Fruit fly (Drosophila melanogaster): ENCODE data around the gene CG43246.

The CG43246 gene

DNA sequence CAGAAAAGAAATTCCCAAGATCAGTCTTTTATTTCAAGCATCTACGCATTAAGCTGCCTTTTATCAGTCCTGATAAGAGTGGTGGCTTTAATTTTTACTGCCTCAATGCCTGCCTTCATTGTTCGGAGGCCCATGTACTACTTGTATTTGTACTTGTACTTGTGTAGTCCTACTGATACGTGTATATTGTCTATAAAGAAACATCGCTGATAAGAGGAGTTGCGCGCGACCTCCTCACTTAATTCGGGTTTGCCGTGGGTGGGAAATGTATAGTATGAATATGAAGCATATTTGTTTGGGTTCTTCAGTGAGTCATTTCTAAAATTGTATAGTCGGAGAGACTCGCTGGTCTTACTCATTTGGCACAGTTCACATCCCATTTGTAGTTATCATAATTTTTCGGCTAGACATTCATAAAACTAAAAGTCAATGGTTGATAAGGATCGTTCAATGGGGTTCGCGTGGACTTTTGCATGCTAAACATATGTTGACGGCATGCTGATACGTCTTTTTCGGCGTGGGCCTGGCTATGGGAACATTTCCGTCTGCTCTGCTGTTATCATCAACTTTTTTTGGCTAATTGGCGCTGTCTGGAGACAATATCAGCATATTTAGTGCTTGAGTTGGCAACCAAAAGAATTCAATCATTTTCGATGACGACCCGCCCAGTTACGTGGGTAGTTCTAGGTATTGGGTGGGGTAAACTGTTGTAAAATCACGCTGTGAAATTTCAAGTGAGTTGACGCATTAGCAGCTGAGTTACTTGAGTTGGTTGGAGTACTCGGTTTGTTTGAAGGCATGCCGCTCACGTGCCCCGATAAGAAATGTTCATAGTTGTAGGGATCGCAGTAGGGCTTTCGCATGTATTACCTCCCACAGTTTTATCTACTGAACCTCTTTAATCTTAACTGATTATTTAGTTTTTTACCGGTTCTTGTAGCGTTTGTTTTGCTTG, 11.7 kb downstream of the CG43246 start (continued):
- TF ChIP-seq CG6854 (GFP tag; optimal IDR thresholded peaks at IDR 0.05) (no peak), CG12071 (GFP tag; optimal IDR thresholded peaks at IDR 0.05) (no peak), Med (GFP tag) (peak; percentile 73), chif (GFP tag; optimal IDR thresholded peaks at IDR 0.05) (no peak), H2.0 (GFP tag; IDR thresholded peaks at IDR 0.05) (no peak), en (GFP tag; optimal IDR thresholded peaks at IDR 0.05) (no peak), CG7357 (GFP tag; IDR thresholded peaks at IDR 0.05) (no peak), Aef1 (GFP tag; IDR thresholded peaks at IDR 0.05) (no peak), sens (GFP tag) (no peak), CG32767 (GFP tag; IDR thresholded peaks at IDR 0.05) (no peak), CG31388 (GFP tag; optimal IDR thresholded peaks at IDR 0.05) (no peak), CG3995 (GFP tag; optimal IDR thresholded peaks at IDR 0.05) (no peak), CTCF (GFP tag; optimal IDR thresholded peaks at IDR 0.05) (no peak), grn (GFP tag; optimal IDR thresholded peaks at IDR 0.05) (peak; percentile 40), CG2199 (GFP tag; IDR thresholded peaks at IDR 0.05) (no peak), Pdp1 (GFP tag; optimal IDR thresholded peaks at IDR 0.05) (peak in 1 of 2 experiments; percentile 15), CG9932 (GFP tag; IDR thresholded peaks at IDR 0.05) (no peak), vfl (GFP tag; optimal IDR thresholded peaks at IDR 0.05) (no peak), nerfin-1 (tag; optimal IDR thresholded peaks at IDR 0.05) (no peak), sisA (GFP tag; IDR thresholded peaks at IDR 0.05) (no peak), CG15479 (GFP tag; optimal IDR thresholded peaks at IDR 0.05) (peak; percentile 69), vnd (GFP tag; IDR thresholded peaks at IDR 0.05; ENCODE audit: partially characterized antibody) (no peak), eve (GFP tag; optimal IDR thresholded peaks at IDR 0.05) (peak in 1 of 2 experiments; percentile 49), CG9609 (GFP tag; optimal IDR thresholded peaks at IDR 0.05) (no peak), HHEX (GFP tag; optimal IDR thresholded peaks at IDR 0.05) (no peak), CG11695 (GFP tag; IDR thresholded peaks at IDR 0.05) (no peak), CG34376 (GFP tag; optimal IDR thresholded peaks at IDR 0.05) (peak; percentile 70), CG1024 (GFP tag; IDR thresholded peaks at IDR 0.05) (no peak), hth (optimal IDR thresholded peaks at IDR 0.05) (no peak), Atf6 (GFP tag; IDR thresholded peaks at IDR 0.05) (0 out of 2 replicates have a peak, but pooled peaks have one; percentile 27), cwo (GFP tag; optimal IDR thresholded peaks at IDR 0.05) (peak; percentile 97), sd (tag; optimal IDR thresholded peaks at IDR 0.05) (peak; percentile 82), CG7271 (tag; optimal IDR thresholded peaks at IDR 0.05) (no peak), bab2 (GFP tag; optimal IDR thresholded peaks at IDR 0.05) (no peak), CG1832 (GFP tag; optimal IDR thresholded peaks at IDR 0.05) (no peak), CG17829 (tag; optimal IDR thresholded peaks at IDR 0.05) (no peak), CG8281 (tag; optimal IDR thresholded peaks at IDR 0.05) (no peak), ssp (GFP tag; IDR thresholded peaks at IDR 0.05) (no peak), gro (GFP tag; optimal IDR thresholded peaks at IDR 0.05) (no peak), jigr1 (GFP tag; IDR thresholded peaks at IDR 0.05) (no peak), CG6683 (GFP tag; optimal IDR thresholded peaks at IDR 0.05) (no peak), crp (GFP tag; optimal IDR thresholded peaks at IDR 0.05) (no peak), Hr78 (GFP tag; optimal IDR thresholded peaks at IDR 0.05) (peak in 1 of 2 experiments; percentile 1), grau (tag; optimal IDR thresholded peaks at IDR 0.05) (no peak), fru (optimal IDR thresholded peaks at IDR 0.05) (no peak), Optix (GFP tag; IDR thresholded peaks at IDR 0.05) (no peak), unc-4 (GFP tag; IDR thresholded peaks at IDR 0.05; ENCODE audit: partially characterized antibody) (no peak), unpg (GFP tag; optimal IDR thresholded peaks at IDR 0.05) (no peak), mam (GFP tag; optimal IDR thresholded peaks at IDR 0.05) (no peak), HLHmδ (GFP tag; optimal IDR thresholded peaks at IDR 0.05) (no peak)
